Worm (Caenorhabditis elegans) whole organism, early embryonic: ENCODE data around the gene Y45G5AM.9.

ENCODE experiments used
- ama-1 ChIP-seq: fragments of 150-350 bp; optimal IDR thresholded peaks from 2 replicates; lab custom pipeline; 2014
- ceh-13 ChIP-seq: fragments of 200-800 bp; sonication (Bioruptor generic); optimal IDR thresholded peaks from 2 replicates; lab custom pipeline; 2018; ENCODE audit warnings: mild to moderate bottlenecking, missing genetic modification characterization, missing compliant biosample characterization
- flt-1 ChIP-seq: fragments of 200-800 bp; sonication (Bioruptor generic); IDR thresholded peaks from 2 replicates; pipeline ENCODE4 v1.3.6; 2022; ENCODE audit warnings: missing genetic modification characterization, missing compliant biosample characterization
- hnd-1 ChIP-seq: sonication (generic microtip); optimal IDR thresholded peaks from 2 replicates; lab custom pipeline; 2016; ENCODE audit warnings: missing genetic modification characterization, missing compliant biosample characterization

DNA sequence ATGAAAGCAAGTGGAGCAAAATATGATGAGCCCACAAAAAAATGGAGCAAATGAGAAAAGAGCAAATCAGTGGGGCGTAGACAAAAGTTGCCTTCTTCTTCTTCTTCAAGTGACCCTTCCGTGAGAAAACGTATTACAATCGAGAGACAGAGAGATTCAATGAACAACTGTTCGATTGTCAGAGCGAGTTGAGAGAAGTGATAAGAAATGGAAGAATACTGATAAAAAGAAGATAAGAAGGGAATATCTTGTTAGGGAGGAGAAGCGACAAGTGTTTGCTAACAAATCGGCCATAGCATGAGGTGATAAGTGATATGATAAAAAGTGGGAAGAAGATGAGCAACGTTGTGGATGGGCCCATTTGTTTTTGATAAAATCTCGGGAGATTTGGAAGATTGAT is 37.1 kb downstream of the Y45G5AM.9 start:
- no peak for TF ChIP-seq ceh-13 (GFP tag; lab: Kevin White, UChicago)
- no peak for TF ChIP-seq hnd-1
- no peak for TF ChIP-seq flt-1
- TF ChIP-seq ama-1 (lab: Kevin White, UChicago): no peak
